Worm (Caenorhabditis elegans): Measurements from ENCODE around the gene srt-47.

srt-47 gene

DNA sequence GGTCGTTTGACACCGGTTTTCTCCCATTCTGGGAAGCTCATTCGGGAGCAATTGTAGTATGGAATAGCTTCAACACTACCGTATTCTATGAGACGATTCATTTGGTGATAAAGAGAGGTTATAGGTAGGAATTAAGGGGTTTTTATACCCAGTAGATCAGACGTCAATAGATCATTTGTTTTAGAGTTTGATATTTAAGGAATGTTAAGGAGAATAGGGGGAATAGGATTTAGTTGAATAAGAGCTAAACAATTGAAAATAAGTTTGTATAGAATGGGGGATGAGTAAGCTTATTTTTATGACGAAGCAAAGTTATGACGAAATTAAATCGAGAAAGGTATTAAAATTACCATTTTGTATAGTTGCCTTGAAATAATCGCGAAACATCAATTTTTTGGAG is at the start of gene srt-47:
TSS of gene srt-47 (minus strand) at position 101 of the 400 bp plus-strand sequence.
- TF ChIP-seq klf-2 (GFP tag; conservative IDR thresholded peaks at IDR 0.05), result no peak
- no peak for TF ChIP-seq ref-1 (GFP tag; conservative IDR thresholded peaks at IDR 0.05)
- no peak for TF ChIP-seq flt-1 (GFP tag; IDR thresholded peaks at IDR 0.05)
- TF ChIP-seq cog-1 (tag; optimal IDR thresholded peaks at IDR 0.05), result no peak
- no peak for TF ChIP-seq med-1 (GFP tag; optimal IDR thresholded peaks at IDR 0.05; ENCODE audit: insufficient read depth)
- TF ChIP-seq ztf-29 (GFP tag; IDR thresholded peaks at IDR 0.05), result no peak
- TF ChIP-seq T22C8.4 (GFP tag; IDR thresholded peaks at IDR 0.05), result no peak
- TF ChIP-seq ztf-23 (GFP tag; IDR thresholded peaks at IDR 0.05), result no peak
- TF ChIP-seq tab-1 (GFP tag; IDR thresholded peaks at IDR 0.05), result no peak

ce11 chrIV:15098294-15098693 is 45.1 kb upstream of the srt-47 start, which contains the start of gene srt-49:
Gene srt-49 (minus strand): TSS chrIV:15098394.
- TF ChIP-seq flt-1 (GFP tag; IDR thresholded peaks at IDR 0.05) (no peak), ztf-29 (GFP tag; IDR thresholded peaks at IDR 0.05) (no peak), klf-2 (GFP tag; conservative IDR thresholded peaks at IDR 0.05) (no peak), med-1 (GFP tag; optimal IDR thresholded peaks at IDR 0.05; ENCODE audit: insufficient read depth) (no peak), ref-1 (GFP tag; conservative IDR thresholded peaks at IDR 0.05) (no peak), tab-1 (GFP tag; IDR thresholded peaks at IDR 0.05) (no peak), cog-1 (tag; optimal IDR thresholded peaks at IDR 0.05) (no peak)

ce11 chrIV:15074392-15074791 is 21.2 kb upstream of the srt-47 start, which contains the start of gene srt-50:
Gene srt-50 (plus strand): TSS chrIV:15074692.
- no peak for TF ChIP-seq flt-1 (GFP tag; IDR thresholded peaks at IDR 0.05)
- no peak for TF ChIP-seq med-1 (GFP tag; optimal IDR thresholded peaks at IDR 0.05; ENCODE audit: insufficient read depth)
- TF ChIP-seq T22C8.4 (GFP tag; IDR thresholded peaks at IDR 0.05), result no peak
- TF ChIP-seq ztf-29 (GFP tag; IDR thresholded peaks at IDR 0.05), result no peak
- TF ChIP-seq ztf-23 (GFP tag; IDR thresholded peaks at IDR 0.05), result no peak
- no peak for TF ChIP-seq tab-1 (GFP tag; IDR thresholded peaks at IDR 0.05)
- no peak for TF ChIP-seq klf-2 (GFP tag; conservative IDR thresholded peaks at IDR 0.05)
- no peak for TF ChIP-seq ref-1 (GFP tag; conservative IDR thresholded peaks at IDR 0.05)
- TF ChIP-seq cog-1 (tag; optimal IDR thresholded peaks at IDR 0.05), result no peak

ce11 chrIV:15068818-15069217 is 15.6 kb upstream of the srt-47 start, which contains the start of gene srt-48:
Gene srt-48 (minus strand): TSS chrIV:15068918.
- TF ChIP-seq tab-1 (GFP tag; IDR thresholded peaks at IDR 0.05) (no peak), med-1 (GFP tag; optimal IDR thresholded peaks at IDR 0.05; ENCODE audit: insufficient read depth) (no peak), T22C8.4 (GFP tag; IDR thresholded peaks at IDR 0.05) (no peak), ztf-29 (GFP tag; IDR thresholded peaks at IDR 0.05) (no peak), ref-1 (GFP tag; conservative IDR thresholded peaks at IDR 0.05) (no peak), flt-1 (GFP tag; IDR thresholded peaks at IDR 0.05) (no peak), cog-1 (tag; optimal IDR thresholded peaks at IDR 0.05) (no peak), klf-2 (GFP tag; conservative IDR thresholded peaks at IDR 0.05) (no peak), ztf-23 (GFP tag; IDR thresholded peaks at IDR 0.05) (no peak)

- TF ChIP-seq tab-1 (GFP tag; IDR thresholded peaks at IDR 0.05) (no peak), klf-2 (GFP tag; conservative IDR thresholded peaks at IDR 0.05) (no peak), ref-1 (GFP tag; conservative IDR thresholded peaks at IDR 0.05) (no peak)
Observed at ce11 chrIV:15065653-15066052, 12.5 kb upstream of the srt-47 start, which contains the start of gene Y41E3.18. Gene Y41E3.18 (minus strand): TSS chrIV:15065753.

- no peak for TF ChIP-seq T22C8.4 (GFP tag; IDR thresholded peaks at IDR 0.05)
- TF ChIP-seq cog-1 (tag; optimal IDR thresholded peaks at IDR 0.05), result no peak
- no peak for TF ChIP-seq ztf-29 (GFP tag; IDR thresholded peaks at IDR 0.05)
- TF ChIP-seq ztf-23 (GFP tag; IDR thresholded peaks at IDR 0.05), result no peak
- no peak for TF ChIP-seq ref-1 (GFP tag; conservative IDR thresholded peaks at IDR 0.05)
- TF ChIP-seq tab-1 (GFP tag; IDR thresholded peaks at IDR 0.05), result no peak
- TF ChIP-seq med-1 (GFP tag; optimal IDR thresholded peaks at IDR 0.05; ENCODE audit: insufficient read depth), result no peak
- no peak for TF ChIP-seq klf-2 (GFP tag; conservative IDR thresholded peaks at IDR 0.05)
- TF ChIP-seq flt-1 (GFP tag; IDR thresholded peaks at IDR 0.05), result no peak
Observed at ce11 chrIV:15063789-15064188, 10.6 kb upstream of the srt-47 start.

DNA sequence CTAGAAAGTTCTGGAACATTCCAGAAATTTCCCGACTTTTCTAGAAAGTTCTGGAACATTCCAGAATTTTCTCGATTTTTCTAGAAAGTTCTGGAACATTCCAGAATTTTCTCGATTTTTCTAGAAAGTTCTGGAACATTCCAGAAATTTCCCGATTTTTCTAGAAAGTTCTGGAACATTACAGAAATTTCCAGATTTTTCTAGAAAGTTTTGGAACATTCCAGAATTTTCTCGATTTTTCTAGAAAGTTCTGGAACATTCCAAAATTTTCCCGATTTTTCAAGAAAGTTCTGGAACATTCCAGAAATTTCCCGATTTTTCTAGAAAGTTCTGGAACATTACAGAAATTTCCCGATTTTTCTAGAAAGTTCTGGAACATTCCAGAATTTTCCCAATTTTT is 6.0 kb upstream of the srt-47 start:
- peak; percentile 93 for TF ChIP-seq flt-1 (GFP tag; IDR thresholded peaks at IDR 0.05)

DNA sequence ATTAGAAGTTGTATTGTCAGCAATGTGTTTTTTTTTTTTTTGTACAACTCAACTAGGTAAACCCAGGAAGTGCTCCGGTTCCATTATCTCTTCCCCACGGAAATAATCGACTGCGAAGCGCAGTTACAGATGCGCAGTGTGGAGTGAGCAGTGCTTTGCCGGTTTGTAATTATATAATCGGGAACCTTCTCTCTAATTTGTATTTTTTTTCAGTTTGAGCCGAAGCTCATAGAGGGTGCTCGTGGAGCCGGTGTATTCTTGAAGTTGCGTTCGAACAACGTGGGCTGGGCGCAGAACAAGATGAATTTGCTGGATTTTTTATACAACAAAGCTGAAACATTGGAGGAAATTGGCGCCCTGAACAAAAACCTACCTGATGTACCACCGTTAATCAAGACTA is 4.8 kb upstream of the srt-47 start, which contains the start of gene Y41E3.13:
TSS of gene Y41E3.13 (plus strand) at position 301 of the 400 bp plus-strand sequence.
- TF ChIP-seq ref-1 (GFP tag; conservative IDR thresholded peaks at IDR 0.05) (no peak), med-1 (GFP tag; optimal IDR thresholded peaks at IDR 0.05; ENCODE audit: insufficient read depth) (no peak), tab-1 (GFP tag; IDR thresholded peaks at IDR 0.05) (no peak), cog-1 (tag; optimal IDR thresholded peaks at IDR 0.05) (no peak), klf-2 (GFP tag; conservative IDR thresholded peaks at IDR 0.05) (no peak), ztf-23 (GFP tag; IDR thresholded peaks at IDR 0.05) (no peak), ztf-29 (GFP tag; IDR thresholded peaks at IDR 0.05) (no peak), T22C8.4 (GFP tag; IDR thresholded peaks at IDR 0.05) (no peak), flt-1 (GFP tag; IDR thresholded peaks at IDR 0.05) (no peak)

DNA sequence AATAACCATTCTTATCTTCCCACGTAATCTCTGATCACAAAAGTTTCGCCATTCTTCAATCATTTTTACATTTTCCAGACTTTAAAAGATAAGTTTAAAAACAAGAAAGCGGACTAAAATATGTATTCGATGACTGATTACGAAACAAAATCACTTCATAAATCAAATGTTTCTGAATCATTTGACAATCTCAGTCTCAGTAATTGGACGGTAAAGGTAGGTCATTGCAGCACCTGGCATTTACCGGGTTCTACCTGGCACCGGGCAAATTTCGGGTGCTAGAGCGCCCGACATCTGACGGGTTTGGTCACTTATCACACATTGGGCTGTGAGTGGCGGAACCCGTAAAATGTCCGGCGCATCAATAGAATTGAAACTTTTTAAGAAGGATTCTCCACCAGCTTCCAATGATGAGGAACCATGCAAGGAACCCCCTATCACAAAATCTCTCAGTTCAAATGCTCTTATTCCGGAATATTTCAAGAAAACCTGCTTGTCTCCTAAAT is 3.0 kb upstream of the srt-47 start, which contains the start of gene Y41E3.19:
TSS of gene Y41E3.19 (plus strand) at position 51 of the 506 bp plus-strand sequence.
- no peak for TF ChIP-seq flt-1 (GFP tag; IDR thresholded peaks at IDR 0.05)
- no peak for TF ChIP-seq T22C8.4 (GFP tag; IDR thresholded peaks at IDR 0.05)
- no peak for TF ChIP-seq ref-1 (GFP tag; conservative IDR thresholded peaks at IDR 0.05)
- TF ChIP-seq ztf-29 (GFP tag; IDR thresholded peaks at IDR 0.05), result no peak
- no peak for TF ChIP-seq cog-1 (tag; optimal IDR thresholded peaks at IDR 0.05)
- TF ChIP-seq tab-1 (GFP tag; IDR thresholded peaks at IDR 0.05), result no peak
- TF ChIP-seq med-1 (GFP tag; optimal IDR thresholded peaks at IDR 0.05; ENCODE audit: insufficient read depth), result no peak
- no peak for TF ChIP-seq ztf-23 (GFP tag; IDR thresholded peaks at IDR 0.05)
- no peak for TF ChIP-seq klf-2 (GFP tag; conservative IDR thresholded peaks at IDR 0.05)

- no peak for TF ChIP-seq T22C8.4 (GFP tag; IDR thresholded peaks at IDR 0.05)
- no peak for TF ChIP-seq ztf-29 (GFP tag; IDR thresholded peaks at IDR 0.05)
- no peak for TF ChIP-seq flt-1 (GFP tag; IDR thresholded peaks at IDR 0.05)
- no peak for TF ChIP-seq tab-1 (GFP tag; IDR thresholded peaks at IDR 0.05)
- no peak for TF ChIP-seq ref-1 (GFP tag; conservative IDR thresholded peaks at IDR 0.05)
- no peak for TF ChIP-seq klf-2 (GFP tag; conservative IDR thresholded peaks at IDR 0.05)
- no peak for TF ChIP-seq cog-1 (tag; optimal IDR thresholded peaks at IDR 0.05)
- no peak for TF ChIP-seq ztf-23 (GFP tag; IDR thresholded peaks at IDR 0.05)
- TF ChIP-seq med-1 (GFP tag; optimal IDR thresholded peaks at IDR 0.05; ENCODE audit: insufficient read depth), result no peak
Observed at ce11 chrIV:15051045-15051444, 2.1 kb downstream of the srt-47 start.
